Fruit fly (Drosophila melanogaster) whole organism, embryonic: ENCODE results near the gene Etl1.
A peak's percentile ranks its signal among the peaks of the same experiment; 100 is the strongest.

Experiments used
- B-H2 ChIP-seq: fragments of 200-800 bp; sonication (Bioruptor generic); optimal IDR thresholded peaks from 2 replicates; lab custom pipeline; 2018; ENCODE audit warnings: missing biosample characterization, mild to moderate bottlenecking, missing genetic modification characterization
- CG10366 ChIP-seq: fragments of 200-800 bp; sonication (Bioruptor generic); IDR thresholded peaks from 2 replicates; pipeline ENCODE4 v1.3.6; 2022; ENCODE audit warnings: missing biosample characterization, missing genetic modification characterization
- CG10431 ChIP-seq: fragments of 200-800 bp; sonication (Bioruptor generic); optimal IDR thresholded peaks from 3 replicates; lab custom pipeline; 2018; ENCODE audit warnings: missing biosample characterization, mild to moderate bottlenecking, missing genetic modification characterization
- CG11093 ChIP-seq: fragments of 200-800 bp; sonication (Bioruptor generic); IDR thresholded peaks from 3 replicates; pipeline ENCODE4 v1.3.6; 2022; ENCODE audit warnings: missing biosample characterization, missing genetic modification characterization
- CG12071 ChIP-seq: fragments of 200-800 bp; sonication (Bioruptor generic); optimal IDR thresholded peaks from 3 replicates; lab custom pipeline; 2018; ENCODE audit warnings: missing biosample characterization, mild to moderate bottlenecking, missing genetic modification characterization
- CG12299 ChIP-seq: fragments of 200-800 bp; sonication (Bioruptor generic); optimal IDR thresholded peaks from 2 replicates; lab custom pipeline; 2018; ENCODE audit warnings: missing biosample characterization, mild to moderate bottlenecking, missing genetic modification characterization
- CG13624 ChIP-seq: fragments of 200-800 bp; sonication (Bioruptor generic); optimal IDR thresholded peaks from 2 replicates; lab custom pipeline; 2016; ENCODE audit warnings: missing biosample characterization, missing genetic modification characterization
- CG14860 ChIP-seq: fragments of 200-800 bp; sonication (Bioruptor generic); IDR thresholded peaks from 3 replicates; pipeline ENCODE4 v1.3.6; 2022; ENCODE audit warnings: missing biosample characterization, missing genetic modification characterization; ENCODE audit not compliant: partially characterized antibody
- CG15479 ChIP-seq: fragments of 200-800 bp; sonication (Bioruptor generic); optimal IDR thresholded peaks from 3 replicates; lab custom pipeline; 2019; ENCODE audit warnings: missing biosample characterization, mild to moderate bottlenecking, missing genetic modification characterization, moderate library complexity
- CG1603 ChIP-seq: fragments of 200-800 bp; sonication (Bioruptor generic); optimal IDR thresholded peaks from 2 replicates; lab custom pipeline; 2019; ENCODE audit warnings: missing biosample characterization, mild to moderate bottlenecking, missing genetic modification characterization, moderate library complexity
- CG1832 ChIP-seq: fragments of 200-800 bp; sonication (Bioruptor generic); optimal IDR thresholded peaks from 2 replicates; lab custom pipeline; 2017; ENCODE audit warnings: missing biosample characterization, mild to moderate bottlenecking, missing genetic modification characterization, inconsistent platforms
- CG18476 ChIP-seq: fragments of 200-800 bp; sonication (Bioruptor generic); optimal IDR thresholded peaks from 2 replicates; lab custom pipeline; 2016; ENCODE audit warnings: missing biosample characterization, mild to moderate bottlenecking, missing genetic modification characterization
- CG2129 ChIP-seq: fragments of 200-800 bp; sonication (Bioruptor generic); IDR thresholded peaks from 2 replicates; pipeline ENCODE4 v1.3.6; 2022; ENCODE audit warnings: missing biosample characterization, missing genetic modification characterization; ENCODE audit not compliant: partially characterized antibody
- CG2199 ChIP-seq: fragments of 200-800 bp; sonication (Bioruptor generic); IDR thresholded peaks from 3 replicates; pipeline ENCODE4 v1.3.6; 2022; ENCODE audit warnings: missing biosample characterization, missing genetic modification characterization
- CG2678 ChIP-seq: fragments of 200-800 bp; sonication (Bioruptor generic); optimal IDR thresholded peaks from 3 replicates; lab custom pipeline; 2019; ENCODE audit warnings: missing biosample characterization, mild to moderate bottlenecking, missing genetic modification characterization, moderate library complexity
- CG2875 ChIP-seq: fragments of 200-800 bp; sonication (Bioruptor generic); optimal IDR thresholded peaks from 2 replicates; lab custom pipeline; 2017; ENCODE audit warnings: missing biosample characterization, mild to moderate bottlenecking, missing genetic modification characterization, missing genetic modification reagents
- CG4328 ChIP-seq: fragments of 200-800 bp; sonication (Bioruptor generic); optimal IDR thresholded peaks from 3 replicates; lab custom pipeline; 2017; ENCODE audit warnings: missing biosample characterization, missing genetic modification reagents, missing genetic modification characterization
- CG4617 ChIP-seq: fragments of 200-800 bp; sonication (Bioruptor generic); optimal IDR thresholded peaks from 3 replicates; lab custom pipeline; 2016; ENCODE audit warnings: missing biosample characterization, missing genetic modification characterization, borderline replicate concordance
- CG4707 ChIP-seq: fragments of 200-800 bp; sonication (Bioruptor generic); optimal IDR thresholded peaks from 2 replicates; lab custom pipeline; 2018; ENCODE audit warnings: missing biosample characterization, mild to moderate bottlenecking, missing genetic modification characterization, moderate library complexity
- CG5953 ChIP-seq: fragments of 200-800 bp; sonication (Bioruptor generic); IDR thresholded peaks from 2 replicates; pipeline ENCODE4 v1.3.6; 2022; ENCODE audit warnings: missing biosample characterization, missing genetic modification characterization
- CG8089 ChIP-seq: fragments of 200-800 bp; sonication (Bioruptor generic); optimal IDR thresholded peaks from 3 replicates; lab custom pipeline; 2016; ENCODE audit warnings: missing biosample characterization, missing genetic modification characterization
- CG8765 ChIP-seq: fragments of 200-800 bp; sonication (Bioruptor generic); IDR thresholded peaks from 2 replicates; pipeline ENCODE4 v1.3.6; 2022; ENCODE audit warnings: missing biosample characterization, missing genetic modification characterization
- Eip74EF ChIP-seq, 2 experiments: fragments of 200-800 bp in 1 of 2; fragments of >200 bp in 1 of 2; sonication (Bioruptor generic) in 1 of 2; optimal IDR thresholded peaks; 2 replicates each; lab custom pipeline; 2017 to 2019; ENCODE audit warnings: missing biosample characterization in 2 of 2, missing genetic modification characterization in 2 of 2, mild to moderate bottlenecking in 1 of 2, moderate library complexity in 1 of 2
- H15 ChIP-seq: fragments of 200-800 bp; sonication (Bioruptor generic); IDR thresholded peaks from 3 replicates; pipeline ENCODE4 v1.3.6; 2022; ENCODE audit warnings: missing biosample characterization, missing genetic modification characterization
- Hey ChIP-seq: fragments of 200-800 bp; sonication (Bioruptor generic); optimal IDR thresholded peaks from 3 replicates; lab custom pipeline; 2018; ENCODE audit warnings: missing biosample characterization, mild to moderate bottlenecking, missing genetic modification characterization
- Hr39 ChIP-seq: fragments of >200 bp; optimal IDR thresholded peaks from 2 replicates; lab custom pipeline; 2017
- Lhr ChIP-seq: fragments of 200-800 bp; sonication (Bioruptor generic); optimal IDR thresholded peaks from 3 replicates; lab custom pipeline; 2017; ENCODE audit warnings: mild to moderate bottlenecking, missing biosample characterization, missing genetic modification reagents, missing genetic modification characterization
- Taf1 ChIP-seq: fragments of 200-800 bp; sonication (Bioruptor generic); IDR thresholded peaks from 2 replicates; pipeline ENCODE4 v1.3.6; 2022; ENCODE audit warnings: missing biosample characterization, missing genetic modification characterization
- Usf ChIP-seq: fragments of 200-800 bp; sonication (Bioruptor generic); optimal IDR thresholded peaks from 2 replicates; lab custom pipeline; 2017; ENCODE audit warnings: missing genotype, missing biosample characterization, missing genetic modification characterization
- al ChIP-seq: fragments of 200-800 bp; sonication (Bioruptor generic); IDR thresholded peaks from 2 replicates; pipeline ENCODE4 v1.3.6; 2022; ENCODE audit warnings: missing biosample characterization, missing genetic modification characterization
- chif ChIP-seq, 2 experiments: fragments of 200-800 bp; sonication (Bioruptor generic); optimal IDR thresholded peaks; 3 replicates each; lab custom pipeline; 2016; ENCODE audit warnings: missing biosample characterization in 2 of 2, missing genetic modification characterization in 2 of 2
- crc ChIP-seq: fragments of 200-800 bp; sonication (Bioruptor generic); optimal IDR thresholded peaks from 2 replicates; lab custom pipeline; 2016; ENCODE audit warnings: missing biosample characterization, missing genetic modification characterization
- croc ChIP-seq: fragments of 200-800 bp; sonication (Bioruptor generic); conservative IDR thresholded peaks from 3 replicates; pipeline ENCODE4 v1.3.6; 2022; ENCODE audit warnings: missing biosample characterization, missing genetic modification characterization
- dan ChIP-seq: fragments of 200-800 bp; sonication (Bioruptor generic); IDR thresholded peaks from 2 replicates; pipeline ENCODE4 v1.3.6; 2022; ENCODE audit warnings: missing biosample characterization, missing genetic modification characterization
- disco-r ChIP-seq: fragments of 200-800 bp; sonication (Bioruptor generic); optimal IDR thresholded peaks from 2 replicates; lab custom pipeline; 2016; ENCODE audit warnings: missing biosample characterization, missing genetic modification characterization
- dmrt11E ChIP-seq: fragments of 200-800 bp; sonication (Bioruptor generic); optimal IDR thresholded peaks from 3 replicates; lab custom pipeline; 2018; ENCODE audit warnings: missing biosample characterization, mild to moderate bottlenecking, missing genetic modification characterization, moderate library complexity
- emc ChIP-seq: fragments of 200-800 bp; sonication (Bioruptor generic); optimal IDR thresholded peaks from 2 replicates; lab custom pipeline; 2016; ENCODE audit warnings: missing biosample characterization, missing genetic modification characterization
- exex ChIP-seq: fragments of 200-800 bp; sonication (Bioruptor generic); optimal IDR thresholded peaks from 4 replicates; lab custom pipeline; 2018; ENCODE audit warnings: missing biosample characterization, mild to moderate bottlenecking, missing genetic modification characterization, moderate library complexity
- eyg ChIP-seq: fragments of 200-800 bp; sonication (Bioruptor generic); optimal IDR thresholded peaks from 3 replicates; lab custom pipeline; 2016; ENCODE audit warnings: missing biosample characterization, missing genetic modification characterization
- ham ChIP-seq: fragments of 200-800 bp; sonication (Bioruptor generic); IDR thresholded peaks from 2 replicates; pipeline ENCODE4 v1.3.6; 2022; ENCODE audit warnings: missing biosample characterization, missing genetic modification characterization
- ind ChIP-seq: fragments of 200-800 bp; sonication (Bioruptor generic); optimal IDR thresholded peaks from 3 replicates; lab custom pipeline; 2016; ENCODE audit warnings: missing biosample characterization, missing genetic modification characterization
- jing ChIP-seq: fragments of 200-800 bp; sonication (Bioruptor generic); optimal IDR thresholded peaks from 2 replicates; lab custom pipeline; 2018; ENCODE audit warnings: missing biosample characterization, mild to moderate bottlenecking, missing genetic modification characterization
- onecut ChIP-seq: fragments of 200-800 bp; sonication (Bioruptor generic); IDR thresholded peaks from 2 replicates; pipeline ENCODE4 v1.3.6; 2022; ENCODE audit warnings: missing biosample characterization, missing genetic modification characterization
- prd ChIP-seq, 3 experiments: fragments of >200 bp in 2 of 3; fragments of 200-800 bp in 1 of 3; sonication (Bioruptor generic) in 1 of 3; optimal IDR thresholded peaks in 2 of 3; IDR thresholded peaks in 1 of 3; 2 replicates in 2 of 3; 3 replicates in 1 of 3; pipeline versions ENCODE4 v1.3.6 to Lab custom; 2017 to 2022; ENCODE audit warnings: missing biosample characterization in 1 of 3, missing genetic modification characterization in 1 of 3
- salm ChIP-seq: fragments of 200-800 bp; sonication (Bioruptor generic); optimal IDR thresholded peaks from 2 replicates; lab custom pipeline; 2018; ENCODE audit warnings: missing biosample characterization, mild to moderate bottlenecking, missing genetic modification characterization
- sens-2 ChIP-seq: fragments of 200-800 bp; sonication (Bioruptor generic); IDR thresholded peaks from 2 replicates; pipeline ENCODE4 v1.3.6; 2022; ENCODE audit warnings: missing biosample characterization, missing genetic modification characterization
- so ChIP-seq: fragments of 200-800 bp; sonication (Bioruptor generic); IDR thresholded peaks from 3 replicates; pipeline ENCODE4 v1.3.6; 2022; ENCODE audit warnings: missing biosample characterization, missing genetic modification characterization
- sr ChIP-seq: fragments of 200-800 bp; sonication (Bioruptor generic); IDR thresholded peaks from 3 replicates; pipeline ENCODE4 v1.3.6; 2022; ENCODE audit warnings: missing biosample characterization, missing genetic modification characterization
- tll ChIP-seq, 2 experiments: fragments of 200-800 bp in 1 of 2; fragments of >200 bp in 1 of 2; sonication (Bioruptor generic) in 1 of 2; optimal IDR thresholded peaks; 2 replicates each; lab custom pipeline; 2017 to 2019; ENCODE audit warnings: missing biosample characterization in 2 of 2, missing genetic modification characterization in 2 of 2, mild to moderate bottlenecking in 1 of 2, moderate library complexity in 1 of 2
- zfh2 ChIP-seq: fragments of 200-800 bp; sonication (Bioruptor generic); optimal IDR thresholded peaks from 2 replicates; lab custom pipeline; 2016; ENCODE audit warnings: missing biosample characterization, missing genetic modification characterization

The Etl1 gene

dm6 chr2L:9954119-9954518 lies 41.7 kb upstream of the Etl1 start, which contains the start of the genes CG13126 and CG4709 (continued):
- TF ChIP-seq dmrt11E (tag; lab: Kevin White, UChicago) (peak; percentile 94), Taf1 (peak; percentile 53), CG2678 (tag; lab: Kevin White, UChicago) (peak; percentile 96), CG12299 (peak; percentile 82), zfh2 (GFP tag; lab: Kevin White, UChicago) (peak; percentile 49), Usf (GFP tag; lab: Kevin White, UChicago) (peak; percentile 57), CG1832 (GFP tag; lab: Kevin White, UChicago) (no peak), CG10366 (GFP tag; lab: Robert Waterston, UW) (peak; percentile 87), so (GFP tag; lab: Robert Waterston, UW) (peak; percentile 77; the same call in 2 of the 3 replicates), CG18476 (GFP tag; lab: Kevin White, UChicago) (peak; percentile 81), CG2875 (GFP tag; lab: Kevin White, UChicago) (peak; percentile 77), crc (no peak), salm (tag; lab: Kevin White, UChicago) (peak; percentile 82), CG4617 (peak; percentile 85), CG4707 (peak; percentile 57), onecut (peak; percentile 71), tll (GFP tag; optimal IDR thresholded peaks at IDR 0.05; lab: Kevin White, UChicago) (peak in 1 of 2 experiments; percentile 25), B-H2 (GFP tag; lab: Kevin White, UChicago) (peak; percentile 84), ham (GFP tag; lab: Robert Waterston, UW) (no peak), CG5953 (GFP tag; lab: Robert Waterston, UW) (peak; percentile 53), Hey (tag; lab: Kevin White, UChicago) (no peak), CG2199 (GFP tag; lab: Robert Waterston, UW) (peak; percentile 68; the same call in 1 of the 3 replicates), emc (peak; percentile 1), sr (GFP tag; lab: Robert Waterston, UW) (no peak), CG12071 (GFP tag; lab: Kevin White, UChicago) (peak; percentile 29), CG14860 (GFP tag; lab: Robert Waterston, UW) (no peak), dan (GFP tag; lab: Robert Waterston, UW) (no peak), CG2129 (GFP tag; lab: Robert Waterston, UW) (no peak), jing (GFP tag; lab: Kevin White, UChicago) (peak; percentile 41), ind (GFP tag; lab: Kevin White, UChicago) (peak; percentile 91), H15 (GFP tag; lab: Robert Waterston, UW) (peak; percentile 80), sens-2 (GFP tag; lab: Robert Waterston, UW) (peak; percentile 67; the same call in 1 of the 2 replicates), chif (GFP tag; optimal IDR thresholded peaks at IDR 0.05; lab: Kevin White, UChicago) (peak in 1 of 2 experiments; percentile 42), CG8089 (GFP tag; lab: Kevin White, UChicago) (no peak), CG13624 (GFP tag; lab: Kevin White, UChicago) (peak; percentile 41), exex (tag; lab: Kevin White, UChicago) (peak; percentile 74), eyg (GFP tag; lab: Kevin White, UChicago) (peak; percentile 4), CG1603 (tag; lab: Kevin White, UChicago) (peak; percentile 10), croc (GFP tag; lab: Robert Waterston, UW) (peak; percentile 87), al (GFP tag; lab: Robert Waterston, UW) (peak; percentile 78), Eip74EF (GFP tag; optimal IDR thresholded peaks at IDR 0.05; lab: Kevin White, UChicago) (peak in 1 of 2 experiments; percentile 94), prd (optimal IDR thresholded peaks at IDR 0.05; lab: Kevin White, UChicago) (no peak), prd (GFP tag; IDR thresholded peaks at IDR 0.05; lab: Robert Waterston, UW) (peak; percentile 92), CG8765 (GFP tag; lab: Robert Waterston, UW) (peak; percentile 74), CG10431 (GFP tag; lab: Kevin White, UChicago) (peak; percentile 77), CG4328 (peak; percentile 76), Lhr (peak; percentile 79), CG11093 (GFP tag; lab: Robert Waterston, UW) (peak; percentile 85), disco-r (GFP tag; lab: Kevin White, UChicago) (no peak), CG15479 (GFP tag; lab: Kevin White, UChicago) (no peak), Hr39 (no peak)
